Worm (Caenorhabditis elegans): ENCODE results near the gene skr-8.

DNA sequence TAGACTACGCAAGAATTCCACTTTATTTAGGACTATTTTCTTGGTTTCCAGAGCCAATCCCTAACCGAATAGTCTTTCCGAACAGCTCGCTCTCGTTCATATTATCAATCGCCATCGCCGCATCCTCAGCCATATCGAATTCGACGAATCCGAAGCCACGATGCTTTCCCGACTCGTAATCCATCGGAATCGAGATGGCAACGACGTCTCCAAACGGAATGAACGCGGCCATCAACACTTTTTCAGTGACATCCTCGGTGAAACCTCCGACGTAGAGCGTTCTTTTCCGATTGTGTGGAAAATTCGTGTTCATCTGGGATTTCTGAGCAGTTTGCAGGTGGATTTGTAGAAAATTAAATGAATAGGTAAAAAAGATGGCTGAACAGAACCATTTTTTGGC, 49.3 kb downstream of the skr-8 start, which contains the start of gene cyn-13:
- TF ChIP-seq fkh-10 (GFP tag; optimal IDR thresholded peaks at IDR 0.05) (no peak), hlh-30 (tag; optimal IDR thresholded peaks at IDR 0.05; ENCODE audit: insufficient read depth) (no peak), unc-62 (GFP tag; optimal IDR thresholded peaks at IDR 0.05 in 1 of 2) (no peak), unc-62 (tag; optimal IDR thresholded peaks at IDR 0.05) (no peak), nhr-25 (tag; optimal IDR thresholded peaks at IDR 0.05; ENCODE audit: borderline replicate concordance, insufficient read depth) (no peak), ztf-11 (tag; optimal IDR thresholded peaks at IDR 0.05) (no peak)
